Worm (Caenorhabditis elegans) whole organism, L4/young adult: ENCODE measurements around the gene B0365.9.

Source experiments
- dao-5 ChIP-seq: sonication (generic microtip); optimal IDR thresholded peaks from 2 replicates; lab custom pipeline; 2016; ENCODE audit warnings: missing genotype, missing genetic modification characterization, moderate library complexity, missing compliant biosample characterization
- him-1 ChIP-seq: sonication (generic microtip); optimal IDR thresholded peaks from 2 replicates; lab custom pipeline; 2016; ENCODE audit warnings: missing genotype, missing genetic modification reagents, missing genetic modification characterization, missing compliant biosample characterization

- no peak for TF ChIP-seq dao-5 (tag; lab: Kevin White, UChicago)
- TF ChIP-seq him-1, result no peak
These were observed 18.7 kb downstream of the B0365.9 start for ce11 chrV:13114552-13115237.
